Fruit fly (Drosophila melanogaster) whole organism, embryonic: Measurements from ENCODE around the gene Syt14.

Source experiments
- B-H1 ChIP-seq: fragments of 200-800 bp; sonication (Bioruptor generic); IDR thresholded peaks from 3 replicates; pipeline ENCODE4 v1.3.6; 2022; ENCODE audit warnings: missing biosample characterization, missing genetic modification characterization
- Bdp1 ChIP-seq: fragments of 200-800 bp; sonication (Bioruptor generic); optimal IDR thresholded peaks from 3 replicates; lab custom pipeline; 2016; ENCODE audit warnings: missing biosample characterization, missing genetic modification characterization
- Bgb ChIP-seq: fragments of 200-800 bp; sonication (Bioruptor generic); IDR thresholded peaks from 2 replicates; pipeline ENCODE4 v1.3.6; 2022; ENCODE audit warnings: missing biosample characterization, missing genetic modification characterization; ENCODE audit not compliant: partially characterized antibody
- CG11398 ChIP-seq: fragments of 200-800 bp; sonication (Bioruptor generic); optimal IDR thresholded peaks from 2 replicates; lab custom pipeline; 2016; ENCODE audit warnings: missing biosample characterization, missing genetic modification characterization
- CG12769 ChIP-seq: fragments of 200-800 bp; sonication (Bioruptor generic); optimal IDR thresholded peaks from 2 replicates; lab custom pipeline; 2019; ENCODE audit warnings: missing biosample characterization, mild to moderate bottlenecking, missing genetic modification characterization, moderate library complexity
- CG13424 ChIP-seq: fragments of 200-800 bp; sonication (Bioruptor generic); optimal IDR thresholded peaks from 2 replicates; lab custom pipeline; 2019; ENCODE audit warnings: missing biosample characterization, mild to moderate bottlenecking, missing genetic modification characterization, moderate library complexity
- CG13624 ChIP-seq: fragments of 200-800 bp; sonication (Bioruptor generic); optimal IDR thresholded peaks from 2 replicates; lab custom pipeline; 2016; ENCODE audit warnings: missing biosample characterization, missing genetic modification characterization
- CG13894 ChIP-seq: fragments of 200-800 bp; sonication (Bioruptor generic); optimal IDR thresholded peaks from 3 replicates; lab custom pipeline; 2018; ENCODE audit warnings: missing biosample characterization, mild to moderate bottlenecking, missing genetic modification characterization, moderate library complexity
- CG16779 ChIP-seq: fragments of 200-800 bp; sonication (Bioruptor generic); IDR thresholded peaks from 2 replicates; pipeline ENCODE4 v1.3.6; 2022; ENCODE audit warnings: missing biosample characterization, missing genetic modification characterization
- CG17802 ChIP-seq: fragments of 200-800 bp; sonication (Bioruptor generic); optimal IDR thresholded peaks from 2 replicates; lab custom pipeline; 2018; ENCODE audit warnings: missing biosample characterization, mild to moderate bottlenecking, missing genetic modification characterization, moderate library complexity
- CG18011 ChIP-seq: fragments of 200-800 bp; sonication (Bioruptor generic); optimal IDR thresholded peaks from 2 replicates; lab custom pipeline; 2017; ENCODE audit warnings: missing biosample characterization, missing genetic modification characterization, mild to moderate bottlenecking, moderate library complexity, missing genotype
- CG18599 ChIP-seq: fragments of 200-800 bp; sonication (Bioruptor generic); optimal IDR thresholded peaks from 3 replicates; lab custom pipeline; 2017; ENCODE audit warnings: missing biosample characterization, missing genetic modification characterization, mild to moderate bottlenecking, moderate library complexity, missing genetic modification reagents
- CG18619 ChIP-seq: fragments of 200-800 bp; sonication (Bioruptor generic); optimal IDR thresholded peaks from 3 replicates; lab custom pipeline; 2017; ENCODE audit warnings: missing biosample characterization, mild to moderate bottlenecking, missing genetic modification characterization
- CG32532 ChIP-seq: fragments of 200-800 bp; sonication (Bioruptor generic); IDR thresholded peaks from 2 replicates; pipeline ENCODE4 v1.3.6; 2022; ENCODE audit warnings: missing biosample characterization, missing genetic modification characterization
- CG3281 ChIP-seq: fragments of 200-800 bp; sonication (Bioruptor generic); optimal IDR thresholded peaks from 3 replicates; lab custom pipeline; 2017; ENCODE audit warnings: missing biosample characterization, mild to moderate bottlenecking, missing genetic modification characterization
- CG34376 ChIP-seq: fragments of 200-800 bp; sonication (Bioruptor generic); optimal IDR thresholded peaks from 2 replicates; lab custom pipeline; 2018; ENCODE audit warnings: missing biosample characterization, mild to moderate bottlenecking, missing genetic modification characterization
- CG6765 ChIP-seq: fragments of 200-800 bp; sonication (Bioruptor generic); optimal IDR thresholded peaks from 3 replicates; lab custom pipeline; 2017; ENCODE audit warnings: missing biosample characterization, mild to moderate bottlenecking, missing genetic modification characterization
- CG6813 ChIP-seq: fragments of 200-800 bp; sonication (Bioruptor generic); optimal IDR thresholded peaks from 2 replicates; lab custom pipeline; 2017; ENCODE audit warnings: missing biosample characterization, missing genetic modification characterization, mild to moderate bottlenecking, moderate library complexity, missing genetic modification reagents
- CG8478 ChIP-seq: fragments of >200 bp; optimal IDR thresholded peaks from 2 replicates; lab custom pipeline; 2018
- CG9437 ChIP-seq: fragments of 200-800 bp; sonication (Bioruptor generic); optimal IDR thresholded peaks from 2 replicates; lab custom pipeline; 2018; ENCODE audit warnings: missing biosample characterization, mild to moderate bottlenecking, missing genetic modification characterization
- CG9876 ChIP-seq: fragments of 200-800 bp; sonication (Bioruptor generic); optimal IDR thresholded peaks from 2 replicates; lab custom pipeline; 2016; ENCODE audit warnings: missing biosample characterization, missing genetic modification characterization
- Dbx ChIP-seq: fragments of 200-800 bp; sonication (Bioruptor generic); IDR thresholded peaks from 3 replicates; pipeline ENCODE4 v1.3.6; 2022; ENCODE audit warnings: missing biosample characterization, missing genetic modification characterization
- Dll ChIP-seq: fragments of 200-800 bp; sonication (Bioruptor generic); IDR thresholded peaks from 4 replicates; pipeline ENCODE4 v1.3.6; 2022; ENCODE audit warnings: missing biosample characterization, missing genetic modification characterization; ENCODE audit not compliant: partially characterized antibody
- Drgx ChIP-seq: fragments of 200-800 bp; sonication (Bioruptor generic); IDR thresholded peaks from 2 replicates; pipeline ENCODE4 v1.3.6; 2022; ENCODE audit warnings: missing biosample characterization, missing genetic modification characterization
- Elba2 ChIP-seq: fragments of 200-800 bp; sonication (Bioruptor generic); optimal IDR thresholded peaks from 3 replicates; lab custom pipeline; 2016; ENCODE audit warnings: missing biosample characterization, missing genetic modification characterization
- Fer1 ChIP-seq: fragments of 200-800 bp; sonication (Bioruptor generic); optimal IDR thresholded peaks from 2 replicates; lab custom pipeline; 2017; ENCODE audit warnings: missing biosample characterization, mild to moderate bottlenecking, missing genetic modification characterization
- Jarid2 ChIP-seq: fragments of 200-800 bp; sonication (Bioruptor generic); optimal IDR thresholded peaks from 3 replicates; lab custom pipeline; 2017; ENCODE audit warnings: mild to moderate bottlenecking, missing biosample characterization, missing genetic modification reagents, missing genetic modification characterization
- MTF-1 ChIP-seq: fragments of 200-800 bp; sonication (Bioruptor generic); optimal IDR thresholded peaks from 2 replicates; lab custom pipeline; 2018; ENCODE audit warnings: missing biosample characterization, mild to moderate bottlenecking, missing genetic modification characterization, borderline replicate concordance
- Med ChIP-seq: fragments of 200-800 bp; sonication (Bioruptor generic); peaks from one replicate; lab custom pipeline; 2016; ENCODE audit warnings: missing biosample characterization, missing genetic modification characterization, mild to moderate bottlenecking, inconsistent platforms, moderate library complexity
- NFAT ChIP-seq: fragments of 200-800 bp; sonication (Bioruptor generic); IDR thresholded peaks from 2 replicates; pipeline ENCODE4 v1.3.6; 2022; ENCODE audit warnings: missing biosample characterization, missing genetic modification characterization
- Opbp ChIP-seq: fragments of 200-800 bp; sonication (Bioruptor generic); IDR thresholded peaks from 3 replicates; pipeline ENCODE4 v1.3.6; 2022; ENCODE audit warnings: missing biosample characterization, missing genetic modification characterization; ENCODE audit not compliant: partially characterized antibody
- Trl ChIP-seq, 3 experiments: fragments of >200 bp in 2 of 3; fragments of 200-800 bp in 1 of 3; sonication (Bioruptor generic) in 1 of 3; optimal IDR thresholded peaks; 2 replicates in 1 of 3; 3 replicates in 2 of 3; lab custom pipeline; 2016 to 2017; ENCODE audit warnings: missing biosample characterization in 1 of 3, missing genetic modification characterization in 1 of 3
- abd-A ChIP-seq: fragments of 200-800 bp; sonication (Bioruptor generic); optimal IDR thresholded peaks from 3 replicates; lab custom pipeline; 2019; ENCODE audit warnings: missing biosample characterization, mild to moderate bottlenecking, missing genetic modification characterization, moderate library complexity
- bbx ChIP-seq: fragments of 200-800 bp; sonication (Bioruptor generic); IDR thresholded peaks from 2 replicates; pipeline ENCODE4 v1.3.6; 2022; ENCODE audit warnings: missing biosample characterization, missing genetic modification characterization; ENCODE audit not compliant: partially characterized antibody
- cwo ChIP-seq: fragments of 200-800 bp; sonication (Bioruptor generic); optimal IDR thresholded peaks from 3 replicates; lab custom pipeline; 2017; ENCODE audit warnings: missing biosample characterization, missing genetic modification characterization, mild to moderate bottlenecking, moderate library complexity, missing genetic modification reagents
- ftz-f1 ChIP-seq: fragments of 200-800 bp; sonication (Bioruptor generic); optimal IDR thresholded peaks from 2 replicates; lab custom pipeline; 2016; ENCODE audit warnings: missing biosample characterization, missing genetic modification characterization
- klu ChIP-seq: fragments of 200-800 bp; sonication (Bioruptor generic); IDR thresholded peaks from 2 replicates; pipeline ENCODE4 v1.3.6; 2022; ENCODE audit warnings: missing biosample characterization, missing genetic modification characterization
- onecut ChIP-seq: fragments of 200-800 bp; sonication (Bioruptor generic); IDR thresholded peaks from 2 replicates; pipeline ENCODE4 v1.3.6; 2022; ENCODE audit warnings: missing biosample characterization, missing genetic modification characterization
- otp ChIP-seq: fragments of 200-800 bp; sonication (Bioruptor generic); IDR thresholded peaks from 3 replicates; pipeline ENCODE4, ENCODE4 v1.3.6; 2022; ENCODE audit warnings: missing biosample characterization, missing genetic modification characterization
- pzg ChIP-seq: fragments of 200-800 bp; sonication (Bioruptor generic); optimal IDR thresholded peaks from 3 replicates; lab custom pipeline; 2018; ENCODE audit warnings: missing biosample characterization, mild to moderate bottlenecking, missing genetic modification characterization, moderate library complexity
- rib ChIP-seq: fragments of 200-800 bp; sonication (Bioruptor generic); IDR thresholded peaks from 2 replicates; pipeline ENCODE4 v1.3.6; 2022; ENCODE audit warnings: missing biosample characterization, missing genetic modification characterization
- run ChIP-seq: fragments of 200-800 bp; sonication (Bioruptor generic); optimal IDR thresholded peaks from 3 replicates; lab custom pipeline; 2018; ENCODE audit warnings: missing biosample characterization, mild to moderate bottlenecking, missing genetic modification characterization
- scrt ChIP-seq: fragments of 200-800 bp; sonication (Bioruptor generic); optimal IDR thresholded peaks from 2 replicates; lab custom pipeline; 2018; ENCODE audit warnings: missing biosample characterization, mild to moderate bottlenecking, missing genetic modification characterization, moderate library complexity
- sens-2 ChIP-seq: fragments of 200-800 bp; sonication (Bioruptor generic); IDR thresholded peaks from 2 replicates; pipeline ENCODE4 v1.3.6; 2022; ENCODE audit warnings: missing biosample characterization, missing genetic modification characterization
- sim ChIP-seq: fragments of 200-800 bp; sonication (Bioruptor generic); IDR thresholded peaks from 2 replicates; pipeline ENCODE4 v1.3.6; 2022; ENCODE audit warnings: missing biosample characterization, missing genetic modification characterization
- sisA ChIP-seq: fragments of 200-800 bp; sonication (Bioruptor generic); IDR thresholded peaks from 2 replicates; pipeline ENCODE4 v1.3.6; 2022; ENCODE audit warnings: missing biosample characterization, missing genetic modification characterization
- sug ChIP-seq: fragments of 200-800 bp; optimal IDR thresholded peaks from 2 replicates; lab custom pipeline; 2019; ENCODE audit warnings: missing biosample characterization, mild to moderate bottlenecking, missing genetic modification characterization, moderate library complexity
- zfh1 ChIP-seq: fragments of 200-800 bp; sonication (Bioruptor generic); IDR thresholded peaks from 3 replicates; pipeline ENCODE4 v1.3.6; 2022; ENCODE audit warnings: missing biosample characterization, missing genetic modification characterization

Syt14 gene

DNA sequence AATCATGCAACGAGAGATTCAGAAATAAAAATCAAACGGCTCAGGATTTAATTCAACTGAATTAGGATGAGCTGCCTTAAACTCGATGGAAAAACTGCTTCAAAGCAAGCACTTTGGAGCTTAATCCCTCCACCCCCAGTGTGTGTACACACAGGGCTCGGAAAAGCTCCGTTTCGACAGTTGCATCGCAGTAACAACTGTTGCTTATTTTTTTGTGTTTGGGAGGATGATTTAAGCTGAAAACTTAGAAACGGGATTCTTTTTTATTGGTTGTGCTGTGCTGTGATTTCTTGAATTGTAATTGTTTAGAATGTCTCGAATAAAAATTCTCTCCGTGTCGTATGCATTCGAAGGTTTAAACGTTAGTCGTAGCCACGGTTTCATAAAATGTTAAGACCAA is at the start of gene Syt14:
TSS of gene Syt14 (minus strand) at position 71 of the 400 bp plus-strand sequence.
- no peak for TF ChIP-seq Trl (optimal IDR thresholded peaks at IDR 0.05; lab: Kevin White, UChicago)
- TF ChIP-seq Trl (GFP tag; optimal IDR thresholded peaks at IDR 0.05; lab: Kevin White, UChicago): no peak
- peak; percentile 95 for TF ChIP-seq scrt (GFP tag; lab: Kevin White, UChicago)
- TF ChIP-seq sens-2 (GFP tag; lab: Robert Waterston, UW): no peak
- no peak for TF ChIP-seq sisA (GFP tag; lab: Robert Waterston, UW)
- no peak for TF ChIP-seq CG18619
- TF ChIP-seq, all 482 proteins: peak for 1

DNA sequence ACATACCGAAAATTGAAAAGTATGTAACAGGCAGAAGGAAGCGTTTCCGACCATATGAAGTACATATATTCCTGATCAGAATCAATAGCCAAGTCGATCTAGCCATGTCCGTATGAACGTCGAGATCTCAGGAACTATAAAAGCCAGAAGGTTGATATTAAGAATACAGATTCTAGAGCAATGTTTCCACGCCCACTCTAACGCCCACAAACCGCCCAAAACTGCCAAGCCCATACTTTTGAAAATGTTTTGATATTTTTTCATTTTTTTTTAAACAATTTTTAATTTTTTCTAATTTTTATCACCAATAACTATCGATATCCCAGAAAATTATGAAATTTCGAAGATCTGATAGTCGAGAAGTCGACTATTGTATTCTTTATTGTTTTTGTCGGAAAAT is 43.1 kb upstream of the Syt14 start:
- TF ChIP-seq klu (GFP tag; lab: Robert Waterston, UW): no peak
- TF ChIP-seq CG9876 (GFP tag; lab: Kevin White, UChicago): no peak
- TF ChIP-seq Bdp1 (GFP tag; lab: Kevin White, UChicago): no peak
- TF ChIP-seq zfh1: no peak
- TF ChIP-seq sim: no peak
- no peak for TF ChIP-seq CG17802 (tag; lab: Kevin White, UChicago)
- no peak for TF ChIP-seq sug (tag; lab: Kevin White, UChicago)
- TF ChIP-seq pzg (GFP tag; lab: Kevin White, UChicago): no peak
- no peak for TF ChIP-seq Elba2 (GFP tag; lab: Kevin White, UChicago)
- TF ChIP-seq NFAT (GFP tag; lab: Robert Waterston, UW): no peak
- no peak for TF ChIP-seq otp
- no peak for TF ChIP-seq cwo (GFP tag; lab: Kevin White, UChicago)
- TF ChIP-seq CG3281: no peak
- no peak for TF ChIP-seq CG18011 (GFP tag; lab: Kevin White, UChicago)
- no peak for TF ChIP-seq CG9437
- no peak for TF ChIP-seq CG13424 (tag; lab: Kevin White, UChicago)
- no peak for TF ChIP-seq MTF-1 (GFP tag; lab: Kevin White, UChicago)
- no peak for TF ChIP-seq CG18599
- TF ChIP-seq run: no peak

DNA sequence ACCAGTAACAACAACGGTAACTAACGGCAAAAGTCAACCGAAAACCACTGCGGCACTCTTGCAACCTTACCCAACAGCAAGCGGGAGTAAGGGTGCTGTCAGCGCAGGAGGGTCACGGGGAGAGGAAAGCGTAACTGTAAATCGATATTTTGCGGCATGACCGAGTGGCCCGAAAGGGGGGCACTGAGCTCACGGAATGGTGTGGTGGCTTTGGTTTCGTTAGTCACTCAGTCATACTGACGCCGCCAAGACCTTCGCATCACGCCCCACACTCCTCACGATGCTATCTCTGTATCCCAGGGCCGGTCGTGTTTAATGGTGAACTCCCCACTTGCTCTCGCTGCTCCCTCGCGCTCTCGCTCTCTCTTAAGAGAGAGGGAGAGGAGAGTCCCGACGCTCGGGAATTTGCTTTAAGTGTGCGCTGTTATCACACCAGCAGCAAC is 41.8 kb upstream of the Syt14 start:
- TF ChIP-seq abd-A (tag; lab: Kevin White, UChicago) (peak; percentile 98), ftz-f1 (GFP tag; lab: Kevin White, UChicago) (peak; percentile 53), Jarid2 (GFP tag; lab: Kevin White, UChicago) (peak; percentile 14), Dll (GFP tag; lab: Robert Waterston, UW) (0 out of 4 replicates have a peak, but pooled peaks have one; percentile 44), Opbp (GFP tag; lab: Robert Waterston, UW) (peak; percentile 48; the same call in 1 of the 3 replicates), rib (GFP tag; lab: Robert Waterston, UW) (peak; percentile 38; the same call in 1 of the 2 replicates), CG8478 (peak; percentile 29), CG32532 (peak; percentile 34; the same call in 1 of the 2 replicates), CG6765 (GFP tag; lab: Kevin White, UChicago) (peak; percentile 55), onecut (GFP tag; lab: Robert Waterston, UW) (peak; percentile 100), CG12769 (tag; lab: Kevin White, UChicago) (peak; percentile 1), Fer1 (peak; percentile 61), B-H1 (GFP tag; lab: Robert Waterston, UW) (no peak), CG16779 (0 out of 2 replicates have a peak, but pooled peaks have one; percentile 11), Med (GFP tag; lab: Kevin White, UChicago) (peak; percentile 87), CG13894 (peak; percentile 33), Dbx (0 out of 3 replicates have a peak, but pooled peaks have one; percentile 48), Drgx (GFP tag; lab: Robert Waterston, UW) (peak; percentile 28; the same call in 1 of the 2 replicates), CG34376 (GFP tag; lab: Kevin White, UChicago) (peak; percentile 6), CG6813 (GFP tag; lab: Kevin White, UChicago) (no peak), Bgb (GFP tag; lab: Robert Waterston, UW) (peak; percentile 29; the same call in 1 of the 2 replicates), CG11398 (GFP tag; lab: Kevin White, UChicago) (no peak), CG13624 (GFP tag; lab: Kevin White, UChicago) (no peak), bbx (GFP tag; lab: Robert Waterston, UW) (peak; percentile 63)
